Fruit fly (Drosophila melanogaster): Measurements from ENCODE around the gene CG15879.

The CG15879 gene

DNA sequence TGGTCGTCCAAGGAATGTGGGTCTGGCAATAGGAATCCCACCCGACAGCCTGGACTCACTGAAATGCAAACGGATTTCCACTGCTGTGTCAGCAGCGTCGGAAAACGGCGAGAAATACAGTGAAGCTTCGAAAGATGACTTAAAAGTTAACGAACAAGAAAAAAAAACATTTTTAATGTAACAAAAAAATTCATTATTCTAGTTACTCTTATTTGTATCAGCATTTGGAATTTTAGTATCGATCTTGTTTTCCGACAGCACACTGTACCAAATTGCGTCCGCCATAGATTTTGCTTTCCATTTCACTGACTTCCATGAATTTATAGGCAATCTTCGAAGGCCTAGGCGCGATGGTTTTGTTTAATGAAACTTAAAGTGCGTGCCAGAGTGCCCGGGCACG is 4.1 kb downstream of the CG15879 start (continued):
- TF ChIP-seq CG12155 (GFP tag; optimal IDR thresholded peaks at IDR 0.05) (no peak), Mes4 (GFP tag; optimal IDR thresholded peaks at IDR 0.05) (no peak), Med (GFP tag) (peak; percentile 76), grau (tag; optimal IDR thresholded peaks at IDR 0.05) (peak; percentile 54), hb (GFP tag; IDR thresholded peaks at IDR 0.05; ENCODE audit: partially characterized antibody) (no peak), CG31441 (GFP tag; IDR thresholded peaks at IDR 0.05) (0 out of 2 replicates have a peak, but pooled peaks have one; percentile 19), MTF-1 (GFP tag; optimal IDR thresholded peaks at IDR 0.05; ENCODE audit: borderline replicate concordance) (no peak), CG12299 (tag; optimal IDR thresholded peaks at IDR 0.05) (no peak), jing (GFP tag; optimal IDR thresholded peaks at IDR 0.05) (no peak), slbo (GFP tag; IDR thresholded peaks at IDR 0.05) (peak; percentile 60), YL-1 (GFP tag; optimal IDR thresholded peaks at IDR 0.05) (no peak), Spps (tag; optimal IDR thresholded peaks at IDR 0.05) (no peak), danr (GFP tag; IDR thresholded peaks at IDR 0.05) (no peak), Neu2 (GFP tag; optimal IDR thresholded peaks at IDR 0.05; ENCODE audit: borderline replicate concordance) (no peak), dysf (GFP tag; IDR thresholded peaks at IDR 0.05) (peak; percentile 64), bcd (GFP tag; optimal IDR thresholded peaks at IDR 0.05) (no peak), fd102C (GFP tag; optimal IDR thresholded peaks at IDR 0.05) (no peak), CG9727 (GFP tag; optimal IDR thresholded peaks at IDR 0.05) (no peak), odd (GFP tag; optimal IDR thresholded peaks at IDR 0.05) (no peak), lmd (GFP tag; IDR thresholded peaks at IDR 0.05) (peak; percentile 63), dmrt11E (tag; optimal IDR thresholded peaks at IDR 0.05) (no peak), pfk (GFP tag; optimal IDR thresholded peaks at IDR 0.05) (no peak), Sry-β (GFP tag; optimal IDR thresholded peaks at IDR 0.05) (no peak), Hand (GFP tag; optimal IDR thresholded peaks at IDR 0.05) (no peak), gsb-n (tag; optimal IDR thresholded peaks at IDR 0.05) (no peak), CG2129 (GFP tag; IDR thresholded peaks at IDR 0.05; ENCODE audit: partially characterized antibody) (no peak), CG15696 (tag; optimal IDR thresholded peaks at IDR 0.05) (no peak), CG10462 (GFP tag; optimal IDR thresholded peaks at IDR 0.05) (no peak), Hey (tag; optimal IDR thresholded peaks at IDR 0.05) (no peak), wdn (GFP tag; IDR thresholded peaks at IDR 0.05) (no peak), CG7987 (GFP tag; optimal IDR thresholded peaks at IDR 0.05) (no peak), sna (GFP tag; IDR thresholded peaks at IDR 0.05; ENCODE audit: partially characterized antibody) (no peak), lov (optimal IDR thresholded peaks at IDR 0.05) (no peak), lov (GFP tag; IDR thresholded peaks at IDR 0.05) (no peak), Deaf1 (tag; optimal IDR thresholded peaks at IDR 0.05) (no peak), crp (GFP tag; optimal IDR thresholded peaks at IDR 0.05) (no peak), CG3407 (GFP tag; optimal IDR thresholded peaks at IDR 0.05) (no peak), Dip2 (GFP tag; IDR thresholded peaks at IDR 0.05) (no peak), pan (optimal IDR thresholded peaks at IDR 0.05) (no peak), pan (GFP tag; optimal IDR thresholded peaks at IDR 0.05 in 1 of 2, IDR thresholded peaks at IDR 0.05 in 1 of 2) (peak in 1 of 2 experiments; percentile 59), CG9932 (GFP tag; IDR thresholded peaks at IDR 0.05) (peak; percentile 22; the same call in 1 of the 2 replicates), CG10543 (GFP tag; optimal IDR thresholded peaks at IDR 0.05) (no peak), insv (GFP tag; optimal IDR thresholded peaks at IDR 0.05) (no peak), CG3065 (GFP tag; optimal IDR thresholded peaks at IDR 0.05) (no peak), PHDP (tag; optimal IDR thresholded peaks at IDR 0.05) (peak; percentile 20), CG10654 (GFP tag; optimal IDR thresholded peaks at IDR 0.05) (no peak), stwl (tag; optimal IDR thresholded peaks at IDR 0.05) (no peak), CG1529 (GFP tag; optimal IDR thresholded peaks at IDR 0.05) (no peak), CG5245 (GFP tag; optimal IDR thresholded peaks at IDR 0.05) (no peak), Hsf (GFP tag; optimal IDR thresholded peaks at IDR 0.05) (peak; percentile 4), her (GFP tag; optimal IDR thresholded peaks at IDR 0.05) (no peak), sr (GFP tag; IDR thresholded peaks at IDR 0.05) (no peak)

All from whole organism, embryonic.